Worm (Caenorhabditis elegans) whole organism, young adult: ENCODE measurements around the gene T10D4.11.
A peak's percentile ranks its signal among the peaks of the same experiment; 100 is the strongest.

Experiments used
- F22D6.2 ChIP-seq: sonication (generic microtip); optimal IDR thresholded peaks from 2 replicates; lab custom pipeline; 2016; ENCODE audit warnings: mild to moderate bottlenecking, missing genetic modification characterization, missing compliant biosample characterization
- F23B12.7 ChIP-seq: sonication (generic microtip); optimal IDR thresholded peaks from 2 replicates; lab custom pipeline; 2017; ENCODE audit warnings: missing genetic modification characterization, mild to moderate bottlenecking, missing compliant biosample characterization, antibody characterized with exemption, moderate library complexity; ENCODE audit not compliant: insufficient read depth
- F55B11.4 ChIP-seq: sonication (generic microtip); optimal IDR thresholded peaks from 2 replicates; lab custom pipeline; 2016; ENCODE audit warnings: missing compliant biosample characterization, missing genetic modification characterization, borderline replicate concordance; ENCODE audit not compliant: insufficient read depth
- F57A8.1 ChIP-seq: fragments of 200-800 bp; sonication (Bioruptor generic); optimal IDR thresholded peaks from 2 replicates; lab custom pipeline; 2018; ENCODE audit warnings: mild to moderate bottlenecking, missing genetic modification characterization, moderate library complexity, missing compliant biosample characterization
- T07F8.4 ChIP-seq: sonication (generic microtip); optimal IDR thresholded peaks from 2 replicates; lab custom pipeline; 2016; ENCODE audit warnings: mild to moderate bottlenecking, missing genetic modification characterization, moderate library complexity, missing compliant biosample characterization
- T26A5.8 ChIP-seq: sonication (generic microtip); optimal IDR thresholded peaks from 2 replicates; lab custom pipeline; 2016; ENCODE audit warnings: missing genetic modification characterization, missing compliant biosample characterization
- ama-1 ChIP-seq, 3 experiments: fragments of 150-350 bp in 1 of 3; sonication (generic microtip) in 2 of 3; optimal IDR thresholded peaks; 2 replicates each; lab custom pipeline; 2014 to 2018; ENCODE audit warnings: missing biosample characterization in 2 of 3, missing genetic modification characterization in 2 of 3, missing genetic modification reagents in 2 of 3
- attf-3 ChIP-seq: fragments of 200-800 bp; sonication (Bioruptor generic); conservative IDR thresholded peaks from 2 replicates; pipeline ENCODE4 v1.3.6; 2022; ENCODE audit warnings: missing genetic modification reagents, missing genetic modification characterization, missing compliant biosample characterization
- attf-5 ChIP-seq: fragments of 200-800 bp; sonication (Bioruptor generic); optimal IDR thresholded peaks from 2 replicates; lab custom pipeline; 2018; ENCODE audit warnings: mild to moderate bottlenecking, missing genetic modification characterization, missing compliant biosample characterization
- cebp-2 ChIP-seq: fragments of 200-800 bp; sonication (Bioruptor generic); IDR thresholded peaks from 2 replicates; pipeline ENCODE4 v1.3.6; 2022; ENCODE audit warnings: missing genetic modification characterization, missing compliant biosample characterization
- ceh-40 ChIP-seq: fragments of 200-800 bp; sonication (Bioruptor generic); IDR thresholded peaks from 2 replicates; pipeline ENCODE4 v1.3.6; 2022; ENCODE audit warnings: missing genetic modification characterization, missing compliant biosample characterization
- ceh-91 ChIP-seq: fragments of 200-800 bp; sonication (Bioruptor generic); IDR thresholded peaks from 2 replicates; pipeline ENCODE4 v1.3.6; 2022; ENCODE audit warnings: missing genetic modification reagents, missing genetic modification characterization, missing compliant biosample characterization
- dpff-1 ChIP-seq: sonication (generic microtip); optimal IDR thresholded peaks from 2 replicates; lab custom pipeline; 2017; ENCODE audit warnings: mild to moderate bottlenecking, missing genetic modification characterization, missing compliant biosample characterization
- efl-1 ChIP-seq: fragments of 150-350 bp; optimal IDR thresholded peaks from 2 replicates; lab custom pipeline; 2014; ENCODE audit warnings: missing biosample characterization, missing genetic modification reagents, missing genetic modification characterization
- fkh-3 ChIP-seq: sonication (generic microtip); optimal IDR thresholded peaks from 2 replicates; lab custom pipeline; 2016; ENCODE audit warnings: mild to moderate bottlenecking, missing genetic modification characterization, missing compliant biosample characterization
- hlh-26 ChIP-seq: fragments of 200-800 bp; sonication (Bioruptor generic); conservative IDR thresholded peaks from 2 replicates; pipeline ENCODE4 v1.3.6; 2022; ENCODE audit warnings: missing genetic modification reagents, missing genetic modification characterization, missing compliant biosample characterization
- hrde-1 ChIP-seq: sonication (generic microtip); optimal IDR thresholded peaks from 2 replicates; lab custom pipeline; 2016; ENCODE audit warnings: missing genetic modification characterization, mild to moderate bottlenecking, missing compliant biosample characterization, moderate library complexity, missing genotype, missing genetic modification reagents, borderline replicate concordance
- hsf-1 ChIP-seq: fragments of 200-800 bp; sonication (Bioruptor generic); IDR thresholded peaks from 2 replicates; pipeline ENCODE4 v1.3.6; 2022; ENCODE audit warnings: missing genetic modification reagents, missing genetic modification characterization, missing compliant biosample characterization
- lin-35 ChIP-seq, 3 experiments: fragments of 150-350 bp in 2 of 3; sonication (generic microtip) in 1 of 3; optimal IDR thresholded peaks; 2 replicates each; lab custom pipeline; 2014 to 2018; ENCODE audit warnings: missing biosample characterization in 3 of 3, missing genetic modification characterization in 3 of 3, missing genetic modification reagents in 3 of 3
- madf-6 ChIP-seq: fragments of 200-800 bp; sonication (Bioruptor generic); IDR thresholded peaks from 2 replicates; pipeline ENCODE4 v1.3.6; 2022; ENCODE audit warnings: missing genetic modification reagents, missing genetic modification characterization, missing compliant biosample characterization
- mel-28 ChIP-seq: sonication (generic microtip); optimal IDR thresholded peaks from 2 replicates; lab custom pipeline; 2016; ENCODE audit warnings: borderline replicate concordance, mild to moderate bottlenecking, missing genetic modification characterization, missing compliant biosample characterization
- nfya-1 ChIP-seq: sonication (generic microtip); optimal IDR thresholded peaks from 2 replicates; lab custom pipeline; 2017; ENCODE audit warnings: antibody characterized with exemption, missing compliant biosample characterization, missing genetic modification characterization, borderline replicate concordance; ENCODE audit not compliant: insufficient read depth
- nhr-179 ChIP-seq: sonication (generic microtip); optimal IDR thresholded peaks from 2 replicates; lab custom pipeline; 2016; ENCODE audit warnings: mild to moderate bottlenecking, missing genetic modification characterization, missing compliant biosample characterization
- pbrm-1 ChIP-seq: fragments of 200-800 bp; sonication (Bioruptor generic); IDR thresholded peaks from 2 replicates; pipeline ENCODE4 v1.3.6; 2022; ENCODE audit warnings: missing genetic modification reagents, missing genetic modification characterization, missing compliant biosample characterization
- sdz-38 ChIP-seq: sonication (generic microtip); optimal IDR thresholded peaks from 2 replicates; lab custom pipeline; 2016; ENCODE audit warnings: missing genotype, missing genetic modification characterization, missing compliant biosample characterization
- snpc-1.1 ChIP-seq: sonication (generic microtip); optimal IDR thresholded peaks from 2 replicates; lab custom pipeline; 2017; ENCODE audit warnings: missing genetic modification characterization, mild to moderate bottlenecking, missing compliant biosample characterization, antibody characterized with exemption, moderate library complexity, missing genotype, missing genetic modification reagents; ENCODE audit not compliant: insufficient read depth
- snpc-4 ChIP-seq, 5 experiments: fragments of 150-350 bp in 1 of 5; sonication (generic microtip) in 4 of 5; optimal IDR thresholded peaks; 2 replicates each; lab custom pipeline; 2014 to 2018; ENCODE audit warnings: missing genetic modification characterization in 5 of 5, missing biosample characterization in 3 of 5, antibody characterized with exemption in 2 of 5, mild to moderate bottlenecking in 2 of 5, missing compliant biosample characterization in 2 of 5, missing genotype in 2 of 5, moderate library complexity in 2 of 5, missing genetic modification reagents in 1 of 5
- tbx-9 ChIP-seq: sonication (generic microtip); optimal IDR thresholded peaks from 2 replicates; lab custom pipeline; 2016; ENCODE audit warnings: borderline replicate concordance, missing genetic modification characterization, inconsistent platforms, missing compliant biosample characterization
- zfh-2 ChIP-seq: fragments of 200-800 bp; sonication (Bioruptor generic); conservative IDR thresholded peaks from 2 replicates; pipeline ENCODE4 v1.3.6; 2022; ENCODE audit warnings: missing genetic modification reagents, missing genetic modification characterization, missing compliant biosample characterization

Gene T10D4.11

DNA sequence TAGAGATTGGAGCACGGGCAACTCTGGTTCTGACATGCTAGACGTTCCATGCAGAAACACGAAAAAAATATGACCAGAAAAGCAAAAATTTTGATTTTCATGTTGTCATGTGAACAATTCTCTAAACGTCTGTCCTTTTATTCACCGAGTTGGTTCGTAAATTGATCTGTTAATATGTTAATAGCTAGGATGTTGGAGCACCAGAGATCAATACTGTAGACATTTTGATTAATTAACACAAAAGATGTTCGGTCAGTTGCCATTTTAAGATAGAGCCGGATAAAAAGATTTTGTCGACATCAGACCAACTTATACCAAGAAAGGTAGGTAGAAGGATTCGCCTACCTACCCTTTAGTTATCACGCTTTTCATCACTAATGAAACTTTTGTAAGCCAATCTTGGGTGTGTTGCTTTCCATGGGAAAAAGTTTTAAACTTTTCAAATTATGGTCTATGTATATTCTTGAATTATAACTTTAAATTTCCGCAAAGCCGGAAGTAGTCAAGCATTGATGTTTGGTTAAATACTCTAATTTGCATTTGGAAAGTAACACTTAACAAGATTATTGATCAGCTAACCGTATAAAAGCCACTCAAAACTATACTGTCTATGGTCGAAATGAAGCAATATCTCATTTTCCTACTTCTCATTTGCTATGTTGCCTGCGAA is at the start of gene T10D4.11, which contains the start of gene T10D4.1:
Gene T10D4.11 (minus strand): TSS at position 101 of the 670 bp plus-strand sequence.
Gene T10D4.1 (plus strand): TSS at position 620 of the 670 bp plus-strand sequence.
- no peak for TF ChIP-seq ama-1 (optimal IDR thresholded peaks at IDR 0.05; lab: Kevin White, UChicago)
- no peak for TF ChIP-seq ama-1 (GFP tag; optimal IDR thresholded peaks at IDR 0.05; lab: Kevin White, UChicago)
- no peak for TF ChIP-seq fkh-3 (tag; lab: Kevin White, UChicago)
- no peak for TF ChIP-seq mel-28 (tag; lab: Kevin White, UChicago)
- TF ChIP-seq snpc-4 (GFP tag; optimal IDR thresholded peaks at IDR 0.05; lab: Kevin White, UChicago): no peak
- no peak for TF ChIP-seq snpc-4 (tag; optimal IDR thresholded peaks at IDR 0.05; lab: Kevin White, UChicago)
- TF ChIP-seq attf-3 (GFP tag; lab: Robert Waterston, UW): no peak
- TF ChIP-seq nhr-179: no peak
- no peak for TF ChIP-seq dpff-1 (tag; lab: Kevin White, UChicago)
- no peak for TF ChIP-seq cebp-2 (GFP tag; lab: Robert Waterston, UW)
- TF ChIP-seq tbx-9 (tag; lab: Kevin White, UChicago): no peak
- TF ChIP-seq attf-5 (GFP tag; lab: Kevin White, UChicago): no peak
- no peak for TF ChIP-seq F57A8.1 (GFP tag; lab: Kevin White, UChicago)
- no peak for TF ChIP-seq sdz-38
- TF ChIP-seq lin-35 (GFP tag; optimal IDR thresholded peaks at IDR 0.05; lab: Kevin White, UChicago): no peak
- no peak for TF ChIP-seq hsf-1 (GFP tag; lab: Robert Waterston, UW)
- no peak for TF ChIP-seq F22D6.2 (tag; lab: Kevin White, UChicago)
- TF ChIP-seq T26A5.8: no peak
- no peak for TF ChIP-seq snpc-1.1 (tag; lab: Kevin White, UChicago)

DNA sequence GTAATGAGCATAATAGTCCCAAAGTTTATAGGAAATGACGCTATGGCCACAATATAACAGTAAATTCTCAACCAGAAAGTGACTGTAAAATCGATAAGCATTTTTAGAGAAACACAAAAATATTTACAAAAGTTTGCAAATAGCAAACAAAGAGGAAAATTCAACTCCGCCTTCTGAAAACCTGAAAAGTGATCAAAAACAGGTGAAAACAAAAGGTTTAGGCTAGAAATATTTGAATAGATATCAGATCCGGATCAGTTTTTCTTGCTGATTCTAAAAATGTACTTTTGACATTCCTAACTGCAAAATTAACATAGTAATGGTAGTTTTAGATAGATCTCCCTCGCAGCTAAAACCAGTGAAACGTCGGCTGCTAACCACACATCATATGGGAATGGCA is 49.6 kb upstream of the T10D4.11 start, which contains the start of gene sri-51:
Gene sri-51 (minus strand): TSS at position 101 of the 400 bp plus-strand sequence.
- TF ChIP-seq F55B11.4 (tag; lab: Kevin White, UChicago) (no peak), nfya-1 (tag; lab: Kevin White, UChicago) (no peak)
- TF ChIP-seq, all 124 proteins: peak for 0

DNA sequence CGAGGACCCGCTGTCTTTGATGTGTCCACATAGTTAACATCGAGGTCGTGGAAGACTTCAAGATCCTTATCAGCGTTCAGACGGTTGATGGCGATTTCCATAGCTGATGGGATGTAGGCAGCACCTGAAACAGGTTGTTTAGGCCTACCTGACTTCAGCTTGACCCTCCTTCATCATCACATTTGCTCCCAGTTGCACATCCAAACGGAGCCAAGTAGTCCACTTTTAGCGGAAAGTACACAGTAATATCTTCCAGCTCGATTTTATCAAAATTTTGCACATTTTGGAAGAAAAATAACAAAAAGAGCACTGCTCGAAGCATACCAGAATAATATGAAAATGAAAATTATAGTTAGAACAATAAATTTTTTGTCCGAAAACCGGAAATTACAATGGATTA is 47.5 kb upstream of the T10D4.11 start, which contains the start of gene gcy-15:
Gene gcy-15 (minus strand): TSS at position 101 of the 400 bp plus-strand sequence.
- no peak for TF ChIP-seq ceh-40 (GFP tag; lab: Robert Waterston, UW)
- no peak for TF ChIP-seq attf-5 (GFP tag; lab: Kevin White, UChicago)
- no peak for TF ChIP-seq ceh-91 (GFP tag; lab: Robert Waterston, UW)
- TF ChIP-seq fkh-3 (tag; lab: Kevin White, UChicago): no peak
- TF ChIP-seq T07F8.4 (tag; lab: Kevin White, UChicago): no peak
- no peak for TF ChIP-seq pbrm-1 (GFP tag; lab: Robert Waterston, UW)
- no peak for TF ChIP-seq zfh-2 (GFP tag; lab: Robert Waterston, UW)
- TF ChIP-seq madf-6: no peak
- TF ChIP-seq efl-1 (GFP tag; lab: Kevin White, UChicago): no peak
- no peak for TF ChIP-seq hlh-26 (GFP tag; lab: Robert Waterston, UW)

DNA sequence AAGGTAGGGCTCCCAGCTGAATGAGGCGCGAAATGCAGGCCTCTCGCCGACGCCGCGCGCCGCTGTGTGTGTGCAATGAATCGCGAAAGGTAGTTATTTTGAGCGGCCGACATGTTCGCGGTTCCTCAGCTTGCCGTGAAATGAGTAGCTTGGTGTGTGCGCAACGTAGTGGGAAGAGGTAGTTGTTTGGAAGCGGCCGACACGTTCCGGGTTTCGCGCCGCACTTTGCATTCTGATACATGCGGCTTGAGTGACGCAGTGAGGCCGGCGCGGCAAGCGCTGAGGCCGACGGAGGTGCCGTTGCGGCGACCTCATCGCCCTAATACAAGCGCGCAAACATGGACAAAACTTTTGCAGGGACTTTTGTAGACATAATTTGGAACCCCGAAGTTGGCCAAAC is 46.3 kb upstream of the T10D4.11 start:
- TF ChIP-seq hrde-1: no peak
- TF ChIP-seq snpc-4 (GFP tag; optimal IDR thresholded peaks at IDR 0.05; lab: Kevin White, UChicago): no peak
- peak in 1 of 4 experiments; percentile 68 for TF ChIP-seq snpc-4 (tag; optimal IDR thresholded peaks at IDR 0.05; lab: Kevin White, UChicago)
- no peak for TF ChIP-seq dpff-1 (tag; lab: Kevin White, UChicago)
- no peak for TF ChIP-seq F23B12.7 (tag; lab: Kevin White, UChicago)
- TF ChIP-seq zfh-2 (GFP tag; lab: Robert Waterston, UW): peak; percentile 69; the same call in 1 of the 2 replicates
